Worm (Caenorhabditis elegans): ENCODE measurements around the gene gln-2.
A peak's percentile ranks its signal among the peaks of the same experiment; 100 is the strongest.

gln-2 gene

DNA sequence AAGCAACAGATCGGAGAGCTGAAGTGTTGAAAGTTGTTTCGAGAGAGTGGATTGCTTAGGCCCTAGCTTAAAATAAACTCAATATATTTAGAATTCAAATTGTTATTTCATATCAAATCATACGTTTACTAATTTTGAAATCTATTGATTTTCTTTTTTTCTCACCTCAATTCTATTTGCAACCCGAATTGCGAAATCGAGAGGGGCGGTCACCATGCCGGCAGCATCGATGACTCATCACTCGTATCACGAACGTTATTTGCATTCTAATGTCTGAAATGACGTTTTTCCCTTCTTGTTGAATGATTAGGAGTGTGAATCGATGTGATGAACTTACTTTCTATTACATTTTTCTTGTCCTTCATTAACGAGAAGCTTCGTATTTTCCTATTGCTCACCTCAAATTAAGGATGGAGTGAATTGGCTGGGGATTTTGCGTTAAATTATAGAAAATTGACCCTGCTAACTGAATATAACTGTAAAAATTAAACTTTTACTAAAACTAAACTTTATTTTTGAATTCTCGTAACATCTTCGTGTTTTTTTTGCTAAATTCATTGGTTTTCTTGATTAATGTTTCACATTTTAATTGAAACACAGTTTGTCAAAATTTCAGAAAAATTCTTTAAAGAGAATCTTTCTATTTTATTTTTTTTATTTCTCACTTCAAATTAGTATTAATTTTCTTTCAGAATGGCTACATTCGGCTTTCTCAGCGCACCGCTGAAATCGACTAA lies 12.2 kb upstream of the gln-2 start, which contains the start of gene alx-1:
Gene alx-1, plus strand, starts transcription at position 687 of the 737 bp plus-strand sequence.
- TF ChIP-seq pax-1 (tag; optimal IDR thresholded peaks at IDR 0.05) (no peak), sox-4 (tag; optimal IDR thresholded peaks at IDR 0.05) (no peak), eyg-1 (tag; optimal IDR thresholded peaks at IDR 0.05) (no peak), ceh-9 (tag; optimal IDR thresholded peaks at IDR 0.05) (no peak), pqm-1 (tag; optimal IDR thresholded peaks at IDR 0.05) (no peak), hlh-15 (tag; optimal IDR thresholded peaks at IDR 0.05) (no peak), pros-1 (tag; optimal IDR thresholded peaks at IDR 0.05) (no peak), T23F11.4 (GFP tag; optimal IDR thresholded peaks at IDR 0.05) (no peak), pag-3 (tag; optimal IDR thresholded peaks at IDR 0.05; ENCODE audit: borderline replicate concordance) (no peak), mec-3 (tag; optimal IDR thresholded peaks at IDR 0.05; ENCODE audit: borderline replicate concordance) (no peak)

DNA sequence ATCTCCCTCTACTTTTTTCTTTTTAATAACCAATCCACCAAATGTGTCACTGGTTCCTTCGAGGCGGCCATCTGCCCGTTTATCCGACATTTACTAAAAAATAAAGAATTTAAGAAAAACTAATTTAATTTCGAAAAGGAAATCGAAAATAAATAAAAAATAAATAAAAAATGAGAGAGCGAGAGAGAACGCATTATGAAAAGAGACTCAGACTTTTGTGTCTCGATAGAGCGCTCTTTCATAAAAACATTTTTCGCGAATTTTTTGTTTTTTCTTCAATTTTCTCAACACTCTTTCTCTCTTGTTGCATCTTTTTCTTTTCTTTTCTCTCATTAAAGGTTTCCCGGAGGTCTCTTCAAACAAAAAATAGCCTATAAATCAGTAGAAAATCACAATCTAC lies 11.5 kb upstream of the gln-2 start, which contains the start of gene mog-1:
Gene mog-1, minus strand, starts transcription at position 93 of the 400 bp plus-strand sequence.
- no peak for TF ChIP-seq ceh-22 (tag; optimal IDR thresholded peaks at IDR 0.05)
- TF ChIP-seq unc-3 (GFP tag; conservative IDR thresholded peaks at IDR 0.05): no peak
- TF ChIP-seq unc-3 (tag; optimal IDR thresholded peaks at IDR 0.05): no peak
- no peak for TF ChIP-seq hlh-30 (tag; optimal IDR thresholded peaks at IDR 0.05; ENCODE audit: insufficient read depth)
- TF ChIP-seq eyg-1 (tag; optimal IDR thresholded peaks at IDR 0.05): no peak
- no peak for TF ChIP-seq ahr-1 (tag; optimal IDR thresholded peaks at IDR 0.05)
- no peak for TF ChIP-seq hlh-6 (tag; optimal IDR thresholded peaks at IDR 0.05)
- TF ChIP-seq hlh-15 (tag; optimal IDR thresholded peaks at IDR 0.05): no peak
- no peak for TF ChIP-seq pag-3 (tag; optimal IDR thresholded peaks at IDR 0.05; ENCODE audit: borderline replicate concordance)
- TF ChIP-seq pqm-1 (tag; optimal IDR thresholded peaks at IDR 0.05): no peak
- no peak for TF ChIP-seq tbx-2 (tag; optimal IDR thresholded peaks at IDR 0.05)
- TF ChIP-seq che-1 (tag; optimal IDR thresholded peaks at IDR 0.05): no peak
- TF ChIP-seq ets-4 (tag; optimal IDR thresholded peaks at IDR 0.05): no peak
- no peak for TF ChIP-seq odd-2 (tag; optimal IDR thresholded peaks at IDR 0.05)
- TF ChIP-seq ztf-16 (tag; optimal IDR thresholded peaks at IDR 0.05): no peak
- no peak for TF ChIP-seq lim-6 (tag; optimal IDR thresholded peaks at IDR 0.05)
- no peak for TF ChIP-seq C08G9.2 (tag; optimal IDR thresholded peaks at IDR 0.05)
- TF ChIP-seq elt-4 (tag; optimal IDR thresholded peaks at IDR 0.05): no peak
- TF ChIP-seq nhr-11 (tag; optimal IDR thresholded peaks at IDR 0.05): no peak
- TF ChIP-seq unc-86 (tag; optimal IDR thresholded peaks at IDR 0.05): no peak

DNA sequence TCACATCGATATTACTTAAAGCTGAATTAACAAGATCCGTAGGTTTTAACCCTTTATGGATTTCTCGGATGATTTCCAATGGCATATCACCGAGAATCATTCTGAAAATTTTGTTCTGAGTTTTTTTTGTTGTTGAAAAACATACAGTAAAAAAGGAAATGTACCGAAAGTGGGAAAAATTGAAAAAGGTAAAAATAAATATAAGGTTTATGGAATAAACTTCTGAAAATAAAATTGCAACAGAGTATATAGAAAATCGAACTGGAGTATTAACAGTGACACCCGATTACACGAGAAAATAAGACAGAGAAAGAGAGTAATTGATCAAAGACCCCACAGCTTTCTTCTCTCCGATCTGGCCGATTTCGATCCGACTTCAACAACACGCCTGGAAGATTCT lies 7.2 kb upstream of the gln-2 start, which contains the start of gene K03H1.11:
Gene K03H1.11, minus strand, starts transcription at position 101 of the 400 bp plus-strand sequence.
- TF ChIP-seq nfya-1 (tag; optimal IDR thresholded peaks at IDR 0.05): no peak

DNA sequence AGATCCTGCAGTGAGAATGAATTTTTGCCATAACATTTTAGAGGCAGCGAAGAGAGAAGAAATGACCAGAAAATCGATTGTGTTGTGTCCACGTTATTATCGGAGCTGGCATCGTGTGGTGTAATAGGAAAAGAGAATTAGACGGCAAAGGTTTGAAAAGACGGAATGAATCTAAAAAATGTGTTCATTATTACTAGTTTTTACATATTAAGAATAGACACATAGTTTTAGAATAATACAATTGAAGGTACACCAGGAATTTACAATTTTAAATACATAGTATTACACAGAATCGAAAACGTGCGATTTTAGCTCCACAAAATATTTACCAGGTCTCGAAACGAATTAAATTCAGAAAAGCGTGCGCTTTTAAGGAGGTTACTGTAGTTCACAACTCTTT lies 5.6 kb upstream of the gln-2 start, which contains the start of gene K03H1.13:
Gene K03H1.13, minus strand, starts transcription at position 101 of the 400 bp plus-strand sequence.
- TF ChIP-seq ceh-31 (tag; optimal IDR thresholded peaks at IDR 0.05) (no peak), unc-55 (GFP tag; optimal IDR thresholded peaks at IDR 0.05) (peak; percentile 52), ceh-48 (tag; optimal IDR thresholded peaks at IDR 0.05) (peak; percentile 49), hlh-6 (tag; optimal IDR thresholded peaks at IDR 0.05) (no peak)

DNA sequence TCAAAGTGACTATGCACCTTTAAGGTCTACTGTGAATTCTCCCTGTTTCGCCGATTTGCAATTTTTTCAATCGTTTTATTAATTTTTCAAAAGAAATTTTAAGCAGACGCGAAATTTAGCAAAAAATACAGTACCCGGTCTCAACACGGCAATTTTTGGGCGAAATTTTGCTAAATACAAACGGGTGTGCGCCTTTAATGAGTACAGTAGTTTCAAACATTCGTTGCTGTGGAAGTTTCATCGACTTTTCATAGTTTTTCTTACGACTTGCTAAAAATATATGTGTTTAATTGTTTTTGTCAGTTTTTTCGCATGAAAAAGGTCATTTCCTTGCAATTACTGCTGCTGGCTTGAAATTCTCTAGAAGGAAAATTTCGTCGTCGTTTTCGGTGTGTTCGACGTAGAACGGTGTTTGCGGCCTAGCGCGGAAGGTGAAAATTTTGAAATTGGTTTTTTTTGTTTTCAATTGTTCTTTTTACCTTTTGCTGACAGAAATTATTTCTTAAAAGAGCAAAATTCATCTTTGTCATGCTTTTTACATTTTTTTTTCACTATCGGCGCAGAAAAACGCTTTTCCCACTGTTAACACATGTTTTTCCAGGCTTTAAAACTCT lies 2.3 kb upstream of the gln-2 start, which contains the start of gene K03H1.7:
Gene K03H1.7, plus strand, starts transcription at position 600 of the 614 bp plus-strand sequence.
- TF ChIP-seq elt-2 (tag; optimal IDR thresholded peaks at IDR 0.05): no peak
